Fruit fly (Drosophila melanogaster) whole organism, embryonic: ENCODE data around the gene caup.

Source experiments
- CG10654 ChIP-seq: fragments of 200-800 bp; sonication (Bioruptor generic); optimal IDR thresholded peaks from 2 replicates; lab custom pipeline; 2016; ENCODE audit warnings: missing biosample characterization, missing genetic modification characterization
- CG15073 ChIP-seq: fragments of 200-800 bp; sonication (Bioruptor generic); optimal IDR thresholded peaks from 2 replicates; lab custom pipeline; 2016; ENCODE audit warnings: missing biosample characterization, missing genetic modification characterization
- CG2199 ChIP-seq: fragments of 200-800 bp; sonication (Bioruptor generic); IDR thresholded peaks from 3 replicates; pipeline ENCODE4 v1.3.6; 2022; ENCODE audit warnings: missing biosample characterization, missing genetic modification characterization
- Opbp ChIP-seq: fragments of 200-800 bp; sonication (Bioruptor generic); IDR thresholded peaks from 3 replicates; pipeline ENCODE4 v1.3.6; 2022; ENCODE audit warnings: missing biosample characterization, missing genetic modification characterization; ENCODE audit not compliant: partially characterized antibody
- cas ChIP-seq: fragments of 200-800 bp; sonication (Bioruptor generic); IDR thresholded peaks from 2 replicates; pipeline ENCODE4 v1.3.6; 2022; ENCODE audit warnings: missing biosample characterization, missing genetic modification characterization
- dmrt99B ChIP-seq: fragments of 200-800 bp; sonication (Bioruptor generic); optimal IDR thresholded peaks from 2 replicates; lab custom pipeline; 2018; ENCODE audit warnings: missing biosample characterization, mild to moderate bottlenecking, missing genetic modification characterization, moderate library complexity
- slou ChIP-seq: fragments of 200-800 bp; sonication (Bioruptor generic); optimal IDR thresholded peaks from 3 replicates; lab custom pipeline; 2016; ENCODE audit warnings: missing biosample characterization, missing genetic modification characterization
- usp ChIP-seq: fragments of >200 bp; optimal IDR thresholded peaks from 2 replicates; lab custom pipeline; 2017; ENCODE audit warnings: missing biosample characterization, missing genetic modification characterization

DNA sequence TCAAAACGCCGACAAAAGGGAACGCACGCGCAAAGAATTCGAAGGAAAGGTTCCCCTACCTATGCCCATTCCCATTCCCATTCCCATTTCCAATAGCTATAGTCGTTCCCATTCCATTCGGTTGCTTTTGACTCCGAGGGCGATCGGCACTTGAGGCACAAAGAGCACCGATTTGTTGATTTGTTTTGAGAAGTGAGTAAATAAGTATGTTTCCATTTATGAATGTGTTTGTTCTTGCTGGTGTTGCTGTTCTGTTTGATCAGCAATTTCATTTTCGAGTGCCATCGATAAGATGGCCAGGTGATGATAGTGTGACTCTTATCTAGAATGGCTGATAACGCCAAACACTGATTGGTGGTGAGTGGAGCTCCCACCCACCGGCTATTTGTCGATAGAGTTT is 3.1 kb upstream of the caup start:
- TF ChIP-seq CG15073 (no peak), usp (GFP tag; lab: Kevin White, UChicago) (no peak), slou (no peak), CG2199 (GFP tag; lab: Robert Waterston, UW) (no peak), CG10654 (no peak), cas (no peak), dmrt99B (tag; lab: Kevin White, UChicago) (no peak), Opbp (no peak)
